Fruit fly (Drosophila melanogaster): ENCODE measurements around the gene PpD6.

DNA sequence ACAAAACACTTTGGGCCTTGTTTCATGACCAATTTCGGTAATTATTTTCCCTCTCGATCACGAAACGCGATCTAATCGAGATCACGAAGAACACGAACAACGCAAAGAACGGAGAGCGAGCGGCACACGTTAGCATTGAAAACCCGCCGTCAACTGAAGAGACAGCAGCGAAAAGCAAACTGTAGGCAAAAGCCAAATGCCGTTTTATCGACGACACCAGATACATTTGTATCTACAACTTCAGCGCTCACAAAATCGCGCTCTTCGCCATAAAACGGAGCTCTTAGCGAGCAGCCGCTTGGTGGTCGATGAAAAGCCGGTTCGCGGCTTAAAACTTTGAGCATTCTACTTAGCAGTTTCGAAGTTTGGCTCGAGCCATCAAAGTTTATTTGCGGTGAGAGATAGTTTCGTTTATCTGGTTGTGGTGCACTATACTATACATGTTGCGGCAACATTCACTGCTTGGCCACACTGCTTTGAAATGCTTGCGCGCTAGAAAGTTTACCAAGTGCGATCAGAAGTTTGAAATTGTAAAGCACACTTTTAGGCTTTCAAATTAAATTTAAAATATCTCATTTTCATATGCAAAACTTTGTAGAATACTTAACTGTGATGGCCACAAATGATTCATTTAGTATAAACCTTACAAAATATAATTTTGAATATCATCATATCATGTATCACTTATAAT is 1.3 kb upstream of the PpD6 start:
- TF ChIP-seq N (GFP tag; optimal IDR thresholded peaks at IDR 0.05) (peak; percentile 92), Dfd (GFP tag; optimal IDR thresholded peaks at IDR 0.05) (no peak), fru (GFP tag; optimal IDR thresholded peaks at IDR 0.05) (no peak), lola (GFP tag; optimal IDR thresholded peaks at IDR 0.05) (no peak), sv (GFP tag; optimal IDR thresholded peaks at IDR 0.05) (no peak), Jra (GFP tag; optimal IDR thresholded peaks at IDR 0.05) (no peak), usp (GFP tag; optimal IDR thresholded peaks at IDR 0.05) (no peak), h (GFP tag; optimal IDR thresholded peaks at IDR 0.05) (no peak), psq (GFP tag; optimal IDR thresholded peaks at IDR 0.05) (no peak), brk (GFP tag; optimal IDR thresholded peaks at IDR 0.05) (no peak)

All from whole organism, wandering third instar larva.